Worm (Caenorhabditis elegans): ENCODE measurements around the gene Y81B9A.1.
A peak's percentile ranks its signal among the peaks of the same experiment; 100 is the strongest.

The Y81B9A.1 gene

DNA sequence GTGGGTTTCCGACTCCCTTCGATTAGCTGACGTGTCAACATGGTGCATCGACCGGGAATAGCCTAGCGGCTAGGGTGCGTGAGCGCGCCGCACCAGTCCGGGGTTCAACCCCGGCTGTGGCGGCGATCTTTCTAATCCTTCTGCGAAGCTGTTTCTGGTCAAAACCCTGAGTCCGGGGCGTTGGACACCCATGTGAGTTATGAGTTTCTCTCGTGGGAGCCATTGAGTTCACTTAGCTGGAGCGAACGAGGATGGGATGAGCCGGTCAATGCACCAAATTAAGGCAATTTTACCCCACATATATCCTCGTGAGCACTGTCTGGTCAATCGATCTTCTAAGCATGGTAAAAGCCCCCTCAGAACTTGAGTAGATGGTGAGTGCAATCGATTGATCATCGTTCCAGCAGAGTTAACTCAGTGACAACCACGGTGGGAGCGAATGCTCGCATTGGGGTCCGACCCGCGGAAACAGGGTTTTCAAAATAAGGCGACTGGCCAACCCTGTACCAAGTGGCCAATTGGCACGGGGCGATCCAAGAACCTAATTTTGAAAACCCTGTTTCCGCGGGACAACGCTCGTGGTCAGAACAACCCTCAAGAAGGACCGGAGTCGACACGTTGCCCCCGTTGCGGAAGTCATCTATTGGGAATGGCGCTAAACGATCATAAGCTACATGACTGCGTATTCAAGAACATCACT is at the start of gene Y81B9A.1:
Gene Y81B9A.1, plus strand, starts transcription at position 650 of the 700 bp plus-strand sequence.
- TF ChIP-seq cog-1 (tag; optimal IDR thresholded peaks at IDR 0.05) = no peak
- TF ChIP-seq med-1 (GFP tag; optimal IDR thresholded peaks at IDR 0.05; ENCODE audit: insufficient read depth) = no peak
- TF ChIP-seq flt-1 (GFP tag; IDR thresholded peaks at IDR 0.05) = 0 out of 2 replicates have a peak, but pooled peaks have one; percentile 6

DNA sequence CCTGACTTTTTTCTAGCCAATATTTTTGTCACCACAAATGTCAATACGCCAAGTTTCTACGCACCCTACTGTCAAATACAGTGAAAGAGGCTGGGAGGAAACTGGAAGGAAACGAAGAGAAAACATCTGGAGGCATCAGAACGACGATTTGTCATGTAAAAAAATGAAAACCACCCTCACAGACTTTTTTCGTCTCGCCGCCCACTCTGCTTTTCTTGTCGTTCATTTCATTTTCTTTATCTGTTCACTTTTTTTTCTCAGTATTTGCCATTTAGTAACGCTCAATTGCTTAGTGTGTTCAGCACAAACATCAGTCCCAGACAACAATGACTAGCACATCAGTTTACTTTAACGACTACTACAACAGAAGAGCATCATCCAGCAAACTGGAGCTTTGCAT is 46.4 kb upstream of the Y81B9A.1 start, which contains the start of gene B0563.5:
Gene B0563.5, plus strand, starts transcription at position 301 of the 400 bp plus-strand sequence.
- TF ChIP-seq ztf-23 (GFP tag; IDR thresholded peaks at IDR 0.05) = no peak
- no peak for TF ChIP-seq ztf-29 (GFP tag; IDR thresholded peaks at IDR 0.05)
- no peak for TF ChIP-seq tab-1 (GFP tag; IDR thresholded peaks at IDR 0.05)
- TF ChIP-seq cog-1 (tag; optimal IDR thresholded peaks at IDR 0.05) = no peak
- no peak for TF ChIP-seq ref-1 (GFP tag; conservative IDR thresholded peaks at IDR 0.05)
- no peak for TF ChIP-seq klf-2 (GFP tag; conservative IDR thresholded peaks at IDR 0.05)
- TF ChIP-seq med-1 (GFP tag; optimal IDR thresholded peaks at IDR 0.05; ENCODE audit: insufficient read depth) = no peak
- no peak for TF ChIP-seq T22C8.4 (GFP tag; IDR thresholded peaks at IDR 0.05)
- no peak for TF ChIP-seq flt-1 (GFP tag; IDR thresholded peaks at IDR 0.05)

DNA sequence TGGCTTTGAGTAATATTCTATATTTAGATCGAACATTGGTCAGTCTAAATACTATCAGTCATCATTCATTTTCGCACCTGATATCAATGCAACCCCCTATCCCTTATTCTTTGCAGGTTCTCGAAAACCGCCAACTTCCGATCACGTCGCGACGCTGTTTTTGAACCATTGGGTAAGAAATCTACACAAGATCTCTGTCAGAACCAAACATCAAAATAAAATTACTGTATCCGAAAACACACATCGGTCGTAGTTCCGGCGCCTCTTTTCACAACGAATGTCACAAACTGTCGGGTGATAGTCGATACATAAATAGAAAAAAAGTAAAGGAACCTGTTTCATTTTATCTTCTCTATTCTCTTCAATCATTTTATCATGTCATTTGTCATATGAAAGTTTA is 45.3 kb upstream of the Y81B9A.1 start:
- TF ChIP-seq ztf-29 (GFP tag; IDR thresholded peaks at IDR 0.05) (no peak), flt-1 (GFP tag; IDR thresholded peaks at IDR 0.05) (no peak), med-1 (GFP tag; optimal IDR thresholded peaks at IDR 0.05; ENCODE audit: insufficient read depth) (no peak), klf-2 (GFP tag; conservative IDR thresholded peaks at IDR 0.05) (no peak), cog-1 (tag; optimal IDR thresholded peaks at IDR 0.05) (no peak), tab-1 (GFP tag; IDR thresholded peaks at IDR 0.05) (no peak), ref-1 (GFP tag; conservative IDR thresholded peaks at IDR 0.05) (no peak), T22C8.4 (GFP tag; IDR thresholded peaks at IDR 0.05) (no peak), ztf-23 (GFP tag; IDR thresholded peaks at IDR 0.05) (no peak)

DNA sequence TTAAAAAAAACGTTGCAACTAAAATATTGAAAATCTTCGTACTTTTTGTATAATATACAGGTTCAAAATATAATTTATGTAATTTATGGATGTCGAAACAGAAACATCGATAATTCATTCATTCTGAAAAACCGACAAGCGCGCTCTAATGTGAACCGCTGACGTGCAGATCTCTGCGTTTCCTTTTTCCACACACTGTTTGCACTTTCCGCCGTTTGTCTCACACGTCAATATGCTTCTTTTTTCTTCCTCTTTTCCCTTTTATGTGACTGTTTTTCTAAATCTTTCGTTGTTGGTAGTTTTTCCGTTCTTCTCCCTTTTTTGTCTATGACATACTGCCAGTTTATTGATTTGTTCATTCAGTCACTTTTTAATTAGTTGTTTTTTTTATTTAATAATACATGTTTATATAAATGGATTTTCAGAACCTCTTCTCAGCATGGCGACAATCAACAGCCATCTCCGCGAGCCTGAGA is 41.9 kb upstream of the Y81B9A.1 start, which contains the start of gene tmbi-4:
Gene tmbi-4, plus strand, starts transcription at position 426 of the 476 bp plus-strand sequence.
- TF ChIP-seq ztf-29 (GFP tag; IDR thresholded peaks at IDR 0.05) (no peak), T22C8.4 (GFP tag; IDR thresholded peaks at IDR 0.05) (no peak), tab-1 (GFP tag; IDR thresholded peaks at IDR 0.05) (no peak), ztf-23 (GFP tag; IDR thresholded peaks at IDR 0.05) (no peak), klf-2 (GFP tag; conservative IDR thresholded peaks at IDR 0.05) (no peak), flt-1 (GFP tag; IDR thresholded peaks at IDR 0.05) (no peak), med-1 (GFP tag; optimal IDR thresholded peaks at IDR 0.05; ENCODE audit: insufficient read depth) (no peak), cog-1 (tag; optimal IDR thresholded peaks at IDR 0.05) (no peak), ref-1 (GFP tag; conservative IDR thresholded peaks at IDR 0.05) (no peak)

DNA sequence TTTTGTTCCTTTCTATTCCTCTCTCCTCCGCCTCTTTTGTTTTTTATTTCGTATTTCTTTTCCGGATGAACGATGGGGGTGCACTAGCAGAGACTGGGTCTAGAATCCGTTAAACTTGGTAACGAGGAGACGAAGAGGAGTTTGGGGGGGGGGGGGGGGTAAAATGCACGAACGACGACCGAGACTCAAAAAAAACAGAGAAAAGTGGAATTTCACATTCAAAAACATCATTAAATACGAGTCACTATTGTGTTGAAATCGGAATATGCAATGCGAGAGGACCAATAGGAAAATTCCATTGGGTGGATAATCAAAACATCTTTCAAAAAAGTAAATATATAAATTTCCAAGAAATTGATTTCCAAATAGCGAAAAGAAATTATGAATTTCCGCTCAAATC is 38.0 kb upstream of the Y81B9A.1 start, which contains the start of gene B0563.7:
Gene B0563.7, minus strand, starts transcription at position 101 of the 400 bp plus-strand sequence.
- TF ChIP-seq flt-1 (GFP tag; IDR thresholded peaks at IDR 0.05) (no peak), ztf-29 (GFP tag; IDR thresholded peaks at IDR 0.05) (no peak), cog-1 (tag; optimal IDR thresholded peaks at IDR 0.05) (no peak), tab-1 (GFP tag; IDR thresholded peaks at IDR 0.05) (no peak), med-1 (GFP tag; optimal IDR thresholded peaks at IDR 0.05; ENCODE audit: insufficient read depth) (no peak), ref-1 (GFP tag; conservative IDR thresholded peaks at IDR 0.05) (no peak), klf-2 (GFP tag; conservative IDR thresholded peaks at IDR 0.05) (no peak), ztf-23 (GFP tag; IDR thresholded peaks at IDR 0.05) (no peak), T22C8.4 (GFP tag; IDR thresholded peaks at IDR 0.05) (no peak)

DNA sequence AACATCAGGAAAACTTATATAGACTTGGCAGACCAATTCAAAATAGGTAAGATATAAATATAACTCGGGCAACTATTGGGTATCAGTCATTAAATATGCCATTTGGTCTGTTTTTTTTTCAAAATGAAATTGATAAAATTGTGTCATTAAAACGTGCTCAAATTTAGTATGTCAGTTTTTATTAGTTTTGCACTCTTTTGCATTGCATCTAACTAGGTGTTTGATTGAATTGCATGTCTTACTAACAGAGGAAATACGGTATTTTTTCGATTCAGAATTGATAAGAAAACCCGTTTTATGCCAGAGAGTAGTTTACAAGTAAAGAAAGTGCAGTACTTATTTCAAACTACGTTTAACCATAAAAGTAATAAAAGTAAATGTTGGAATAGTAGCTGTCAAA is 36.5 kb upstream of the Y81B9A.1 start:
- no peak for TF ChIP-seq T22C8.4 (GFP tag; IDR thresholded peaks at IDR 0.05)
- TF ChIP-seq cog-1 (tag; optimal IDR thresholded peaks at IDR 0.05) = no peak
- no peak for TF ChIP-seq ref-1 (GFP tag; conservative IDR thresholded peaks at IDR 0.05)
- no peak for TF ChIP-seq flt-1 (GFP tag; IDR thresholded peaks at IDR 0.05)

DNA sequence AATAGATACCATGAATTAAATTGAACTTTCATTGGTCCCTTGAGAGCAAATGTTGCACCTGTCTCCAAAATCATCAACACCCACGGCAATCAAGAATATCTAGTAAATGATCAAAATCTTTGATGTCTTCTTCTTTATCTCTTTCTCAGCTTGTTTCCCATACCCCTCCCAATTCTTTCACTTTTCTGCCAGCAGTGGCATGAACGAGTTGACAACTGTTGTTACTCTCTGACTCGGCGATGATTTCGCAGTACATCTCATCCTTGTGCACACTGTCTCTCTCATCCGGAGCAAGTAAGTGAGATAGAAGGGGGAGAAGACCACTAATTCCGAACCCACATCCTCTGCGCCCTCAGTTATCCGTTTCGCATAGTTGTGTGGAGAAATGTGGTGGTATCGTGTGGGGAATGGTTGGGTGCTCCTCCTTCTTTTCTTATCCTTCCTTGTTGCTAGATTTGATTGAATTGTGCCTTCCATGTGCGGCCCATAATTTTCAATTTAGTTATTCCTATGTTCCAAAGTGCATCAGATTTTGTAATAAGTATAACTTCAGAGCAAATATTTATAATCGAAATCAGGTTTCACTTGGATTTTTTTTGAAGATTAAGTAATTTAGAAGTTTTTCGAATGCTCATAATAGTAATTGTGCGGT is 30.9 kb upstream of the Y81B9A.1 start:
- TF ChIP-seq med-1 (GFP tag; optimal IDR thresholded peaks at IDR 0.05; ENCODE audit: insufficient read depth) = no peak
- no peak for TF ChIP-seq cog-1 (tag; optimal IDR thresholded peaks at IDR 0.05)
- no peak for TF ChIP-seq flt-1 (GFP tag; IDR thresholded peaks at IDR 0.05)
- no peak for TF ChIP-seq ref-1 (GFP tag; conservative IDR thresholded peaks at IDR 0.05)
- TF ChIP-seq T22C8.4 (GFP tag; IDR thresholded peaks at IDR 0.05) = no peak
- TF ChIP-seq tab-1 (GFP tag; IDR thresholded peaks at IDR 0.05) = no peak
- no peak for TF ChIP-seq klf-2 (GFP tag; conservative IDR thresholded peaks at IDR 0.05)
- no peak for TF ChIP-seq ztf-29 (GFP tag; IDR thresholded peaks at IDR 0.05)
- no peak for TF ChIP-seq ztf-23 (GFP tag; IDR thresholded peaks at IDR 0.05)

DNA sequence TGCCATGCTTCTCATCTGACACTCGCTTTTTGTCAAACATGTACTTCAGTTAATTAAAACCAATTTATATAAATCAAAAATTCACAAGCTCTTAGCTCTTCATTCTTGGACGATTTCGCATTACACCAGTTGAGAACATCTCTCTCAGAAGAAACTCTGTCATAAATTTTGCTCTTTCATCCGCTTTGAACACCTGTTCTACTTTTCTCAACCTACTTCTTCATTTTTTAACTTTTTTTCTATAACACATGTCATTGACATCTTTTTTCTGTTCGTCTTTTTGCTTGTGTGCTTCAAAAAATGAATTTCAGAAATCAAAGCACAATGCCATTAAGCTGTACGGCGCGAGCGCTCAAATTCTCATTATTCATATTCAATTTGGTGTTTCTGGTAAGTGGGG is 29.4 kb upstream of the Y81B9A.1 start, which contains the start of gene tsp-11:
Gene tsp-11, plus strand, starts transcription at position 301 of the 400 bp plus-strand sequence.
- TF ChIP-seq ztf-29 (GFP tag; IDR thresholded peaks at IDR 0.05) = no peak
- TF ChIP-seq T22C8.4 (GFP tag; IDR thresholded peaks at IDR 0.05) = no peak
- no peak for TF ChIP-seq med-1 (GFP tag; optimal IDR thresholded peaks at IDR 0.05; ENCODE audit: insufficient read depth)
- no peak for TF ChIP-seq ztf-23 (GFP tag; IDR thresholded peaks at IDR 0.05)
- no peak for TF ChIP-seq tab-1 (GFP tag; IDR thresholded peaks at IDR 0.05)
- no peak for TF ChIP-seq cog-1 (tag; optimal IDR thresholded peaks at IDR 0.05)
- no peak for TF ChIP-seq ref-1 (GFP tag; conservative IDR thresholded peaks at IDR 0.05)
- TF ChIP-seq flt-1 (GFP tag; IDR thresholded peaks at IDR 0.05) = no peak
- TF ChIP-seq klf-2 (GFP tag; conservative IDR thresholded peaks at IDR 0.05) = no peak

DNA sequence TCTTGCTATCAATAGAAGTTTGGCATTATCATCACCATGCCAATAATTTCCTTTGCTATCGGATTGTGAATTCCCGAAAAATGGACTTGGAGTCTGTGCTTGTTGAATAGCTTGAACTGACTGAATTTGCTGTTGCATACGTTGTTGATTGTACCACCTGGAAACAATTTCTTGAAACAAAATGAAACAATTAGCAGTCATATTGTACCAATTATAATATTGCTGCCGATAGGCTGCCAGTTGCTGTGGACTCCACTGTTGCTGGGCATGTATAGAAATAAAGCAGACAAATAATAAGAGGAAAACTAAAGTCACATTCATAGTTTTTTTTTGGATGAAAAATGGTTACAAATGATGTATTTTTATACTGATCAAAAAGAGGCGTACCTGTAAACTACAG is 25.3 kb upstream of the Y81B9A.1 start, which contains the start of gene B0563.10:
Gene B0563.10, minus strand, starts transcription at position 325 of the 400 bp plus-strand sequence.
- TF ChIP-seq med-1 (GFP tag; optimal IDR thresholded peaks at IDR 0.05; ENCODE audit: insufficient read depth) = no peak
- TF ChIP-seq cog-1 (tag; optimal IDR thresholded peaks at IDR 0.05) = no peak
